Worm (Caenorhabditis elegans): ENCODE data around the gene Y57G11C.31.

The Y57G11C.31 gene

DNA sequence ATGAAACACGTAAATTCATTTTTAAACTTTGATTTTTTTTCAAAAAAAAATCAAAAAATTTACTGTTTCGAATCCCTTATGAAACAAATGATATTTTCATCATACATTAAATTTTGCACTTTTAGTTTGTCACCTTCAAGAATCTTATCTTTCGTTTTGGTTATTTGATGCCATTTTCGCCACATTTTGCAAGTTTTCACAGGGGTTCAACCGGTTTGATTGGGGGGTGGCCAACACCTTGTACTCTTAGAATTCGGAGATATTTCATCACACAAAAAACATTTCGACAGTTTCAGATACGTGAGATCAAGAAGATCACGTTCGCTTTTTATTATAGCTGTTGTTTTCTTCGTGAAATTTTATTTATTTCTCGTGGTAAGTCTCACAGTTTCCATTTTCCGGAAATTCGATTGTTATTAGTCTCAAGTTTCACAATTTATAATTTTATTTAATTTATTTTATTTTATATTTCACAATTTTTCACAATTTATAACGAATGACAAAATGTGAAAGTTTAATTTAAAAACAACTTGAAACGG lies at the start of gene Y57G11C.31:
Y57G11C.31 (plus strand) TSS at position 276 of the 539 bp plus-strand sequence.
- TF ChIP-seq unc-62 (GFP tag; optimal IDR thresholded peaks at IDR 0.05): no peak

DNA sequence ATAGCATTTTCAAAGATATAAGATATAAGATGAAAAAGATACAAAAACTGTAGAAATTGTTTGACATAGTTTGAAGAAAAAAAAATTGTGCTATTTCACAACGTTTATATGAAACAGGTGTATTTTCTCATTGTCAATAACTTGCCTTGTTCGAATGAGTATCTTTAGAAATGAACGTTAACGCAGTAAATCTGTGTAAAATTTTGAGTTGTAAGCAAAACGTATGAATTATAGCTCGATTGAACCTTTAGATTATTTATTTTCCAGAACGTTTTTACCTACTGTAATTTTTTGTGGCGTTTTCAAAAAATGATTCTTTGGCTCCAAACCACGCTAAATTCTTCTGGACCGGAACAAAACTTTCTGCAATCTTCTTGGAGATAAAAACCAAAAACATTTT lies 45.4 kb upstream of the Y57G11C.31 start:
- no peak for TF ChIP-seq unc-62 (GFP tag; optimal IDR thresholded peaks at IDR 0.05)

DNA sequence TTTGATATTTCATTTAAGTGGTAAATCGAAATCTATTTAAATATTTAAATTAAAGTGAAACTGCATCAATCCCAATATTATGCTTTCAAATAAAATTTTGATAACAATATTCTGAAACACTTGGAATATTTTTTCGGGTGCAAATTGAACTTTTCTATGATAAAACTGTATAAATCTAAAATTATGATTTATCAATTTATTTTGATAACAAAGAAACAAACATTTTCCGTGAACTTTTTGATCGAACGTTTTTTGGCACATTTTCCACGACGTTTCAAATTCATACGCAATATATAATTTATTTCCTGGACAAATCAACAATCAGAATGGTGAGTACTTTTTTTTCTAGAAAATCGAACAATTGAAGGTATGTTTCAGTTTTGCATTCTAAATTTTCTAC lies 44.4 kb upstream of the Y57G11C.31 start, which contains the start of gene irld-4:
irld-4 (plus strand) TSS at position 301 of the 400 bp plus-strand sequence.
- TF ChIP-seq unc-62 (GFP tag; optimal IDR thresholded peaks at IDR 0.05): no peak

DNA sequence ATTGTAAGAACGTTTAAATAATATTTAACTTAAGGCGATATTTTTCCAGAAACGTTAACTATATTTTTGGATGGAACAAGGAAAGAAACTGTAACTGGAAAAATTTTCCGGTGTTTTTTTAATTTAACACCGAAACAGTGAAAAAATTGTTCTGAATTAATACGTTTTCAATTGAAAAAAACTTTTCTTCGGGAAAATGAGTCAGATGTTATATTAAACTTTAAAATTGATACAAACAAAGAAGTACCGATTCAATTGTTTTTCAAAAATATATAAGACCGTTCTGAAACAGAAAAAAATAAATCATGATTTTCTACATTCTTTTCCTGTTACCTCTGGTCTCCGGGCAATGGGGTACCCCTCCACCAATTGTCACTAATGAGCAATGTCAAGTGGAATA lies 42.3 kb upstream of the Y57G11C.31 start, which contains the start of gene ule-2:
ule-2 (plus strand) TSS at position 301 of the 400 bp plus-strand sequence.
- TF ChIP-seq unc-62 (GFP tag; optimal IDR thresholded peaks at IDR 0.05): no peak

DNA sequence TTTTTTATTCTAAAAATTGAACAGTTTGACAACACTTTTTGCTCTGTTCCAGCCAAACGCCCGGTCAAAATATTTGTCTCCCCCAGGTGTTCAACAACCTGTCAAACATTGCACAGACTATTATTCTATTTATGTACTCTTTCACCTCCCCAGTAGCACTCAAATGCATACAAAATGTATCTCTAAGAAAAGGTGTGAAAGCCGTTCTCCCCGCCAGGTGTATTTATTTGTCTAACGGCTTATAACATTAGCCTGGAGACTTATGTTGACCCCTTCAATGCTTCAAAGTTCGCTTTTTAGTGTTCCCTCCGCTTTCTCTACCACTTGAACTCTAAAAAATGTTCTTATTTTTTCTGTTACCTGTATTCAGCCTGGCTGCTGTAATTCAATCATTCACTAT lies 39.8 kb upstream of the Y57G11C.31 start, which contains the start of gene srlf-27:
srlf-27 (plus strand) TSS at position 301 of the 400 bp plus-strand sequence.
- no peak for TF ChIP-seq unc-62 (GFP tag; optimal IDR thresholded peaks at IDR 0.05)

DNA sequence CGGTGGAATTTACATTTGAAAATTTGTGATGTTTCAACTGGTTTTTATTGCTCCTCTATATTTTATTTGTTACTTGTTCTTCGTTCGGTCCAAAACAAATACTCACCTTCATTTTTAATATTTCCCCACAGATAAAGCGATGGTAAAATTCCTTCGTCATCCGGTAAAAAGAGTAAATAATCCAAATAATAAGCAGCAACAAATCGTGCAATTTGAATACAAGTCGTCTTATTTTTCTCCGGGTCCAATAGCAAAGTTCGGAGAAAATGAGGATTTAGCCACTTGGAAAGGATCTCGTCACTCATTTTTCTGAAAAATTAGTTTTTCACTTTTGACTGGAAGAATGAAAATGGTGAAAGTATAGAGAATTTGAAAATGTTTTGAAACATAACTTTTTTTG lies 24.1 kb upstream of the Y57G11C.31 start, which contains the start of gene talp-3:
talp-3 (minus strand) TSS at position 315 of the 400 bp plus-strand sequence.
- no peak for TF ChIP-seq unc-62 (GFP tag; optimal IDR thresholded peaks at IDR 0.05)

DNA sequence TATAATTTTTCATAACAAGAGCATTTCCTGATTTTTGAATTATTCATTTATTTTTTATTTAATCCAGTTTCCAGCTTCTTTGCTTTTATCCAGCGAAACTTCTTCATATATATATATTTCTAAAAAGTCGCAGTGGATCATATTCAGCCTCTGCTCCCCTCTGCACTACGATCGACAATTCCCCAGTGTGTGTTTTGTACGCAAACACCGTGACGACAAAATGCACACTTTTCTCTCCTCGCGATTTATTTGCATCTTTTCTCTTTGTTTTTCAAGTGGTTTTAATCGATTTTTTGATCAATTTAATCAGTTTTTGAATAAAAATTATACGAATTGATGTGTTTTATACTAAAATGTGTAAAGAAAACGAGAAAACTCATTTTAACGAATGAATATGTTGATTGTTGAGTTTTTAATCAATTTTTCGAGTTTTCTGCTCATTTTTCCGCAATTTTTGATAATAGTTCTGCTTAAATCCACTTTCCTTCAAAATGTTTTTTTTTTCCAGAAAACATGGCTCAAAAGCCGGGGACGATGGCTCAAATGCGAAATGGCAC lies 20.5 kb upstream of the Y57G11C.31 start, which contains the start of gene Y57G11C.33:
Y57G11C.33 (plus strand) TSS at position 507 of the 557 bp plus-strand sequence.
- no peak for TF ChIP-seq unc-62 (GFP tag; optimal IDR thresholded peaks at IDR 0.05)

DNA sequence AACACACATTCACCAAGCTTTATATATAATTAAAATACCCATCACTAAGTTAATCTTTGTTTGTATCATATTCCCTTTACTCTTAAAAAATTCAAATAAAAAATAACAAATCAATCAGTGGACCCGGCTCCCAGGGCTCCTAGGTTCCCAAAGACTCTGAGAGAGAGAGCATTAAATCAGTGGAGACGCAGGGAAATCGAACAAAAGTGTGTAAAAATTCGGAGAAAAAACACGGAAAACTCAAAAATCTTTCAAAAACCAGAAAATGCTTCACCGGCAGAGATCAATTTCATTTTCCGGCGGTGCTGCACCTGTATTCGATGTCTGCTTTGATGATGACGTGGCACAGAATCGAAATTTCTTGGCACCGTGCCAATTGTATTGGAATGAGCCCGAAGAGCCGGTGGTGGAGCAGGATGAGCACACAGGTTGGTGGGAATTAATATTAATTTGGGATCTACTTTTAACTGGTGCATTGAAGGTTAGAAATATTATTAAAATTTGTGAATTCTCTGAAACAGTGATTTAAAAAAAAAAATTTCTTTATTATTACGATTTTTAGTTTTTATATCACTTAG lies 19.0 kb upstream of the Y57G11C.31 start, which contains the start of gene anoh-2:
anoh-2 (plus strand) TSS at position 255 of the 578 bp plus-strand sequence.
- TF ChIP-seq unc-62 (GFP tag; optimal IDR thresholded peaks at IDR 0.05): no peak

DNA sequence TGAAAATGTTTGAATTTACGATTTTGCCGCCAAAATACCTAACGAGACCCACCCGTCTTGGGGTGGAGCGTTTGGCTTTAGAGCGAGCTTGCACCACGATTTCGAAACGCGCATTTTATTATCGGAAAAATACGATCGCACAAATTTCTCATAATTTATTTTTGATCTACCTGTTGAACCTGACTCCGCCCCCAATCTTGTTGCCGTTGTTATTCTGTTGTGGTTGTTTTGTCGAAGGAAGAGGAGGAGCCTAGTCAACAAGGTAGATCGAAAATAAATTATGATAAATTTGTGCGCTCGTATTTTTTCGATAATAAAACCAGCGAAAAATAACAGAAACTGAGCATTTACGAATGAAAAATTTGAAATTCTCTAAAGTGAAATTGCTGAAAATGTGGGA lies 18.2 kb upstream of the Y57G11C.31 start:
- no peak for TF ChIP-seq unc-62 (GFP tag; optimal IDR thresholded peaks at IDR 0.05)

DNA sequence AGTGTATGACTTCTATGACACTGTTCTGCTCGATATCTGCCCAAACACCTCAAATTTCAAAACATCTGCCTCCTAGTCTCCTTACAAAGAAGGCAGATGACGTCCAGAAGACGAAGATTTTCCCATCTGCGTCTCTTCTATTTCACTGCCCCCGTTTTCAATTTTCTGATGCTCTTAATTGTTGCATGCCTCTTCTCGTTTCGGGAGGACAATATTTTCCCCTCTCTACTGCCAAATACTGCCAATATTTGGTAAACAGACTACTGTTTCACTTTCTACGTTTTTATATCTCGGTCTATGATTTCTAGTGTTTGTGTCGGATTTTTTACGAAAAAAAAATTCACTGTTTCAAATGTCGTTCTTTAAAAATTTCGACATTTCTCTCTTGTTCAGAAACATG lies 15.8 kb upstream of the Y57G11C.31 start:
- TF ChIP-seq unc-62 (GFP tag; optimal IDR thresholded peaks at IDR 0.05): no peak

DNA sequence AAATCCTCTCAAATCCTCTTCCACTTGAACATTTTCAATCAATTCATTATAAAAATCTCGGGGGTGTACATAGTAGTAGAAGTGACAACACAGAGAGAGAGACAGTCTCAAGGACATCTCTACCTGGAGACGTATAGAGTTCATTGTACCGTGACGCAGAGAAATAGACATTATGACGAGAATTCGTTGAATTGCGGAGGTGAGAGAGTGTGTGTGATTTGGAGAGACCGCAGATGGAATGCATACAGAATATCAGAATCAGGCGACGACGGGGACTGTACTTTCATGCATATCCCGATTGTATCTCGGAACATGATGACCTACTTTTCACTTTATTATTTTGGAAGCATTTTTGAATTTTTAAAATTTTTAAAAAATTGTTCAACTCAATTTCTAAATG lies 1.4 kb upstream of the Y57G11C.31 start:
- no peak for TF ChIP-seq unc-62 (GFP tag; optimal IDR thresholded peaks at IDR 0.05)

DNA sequence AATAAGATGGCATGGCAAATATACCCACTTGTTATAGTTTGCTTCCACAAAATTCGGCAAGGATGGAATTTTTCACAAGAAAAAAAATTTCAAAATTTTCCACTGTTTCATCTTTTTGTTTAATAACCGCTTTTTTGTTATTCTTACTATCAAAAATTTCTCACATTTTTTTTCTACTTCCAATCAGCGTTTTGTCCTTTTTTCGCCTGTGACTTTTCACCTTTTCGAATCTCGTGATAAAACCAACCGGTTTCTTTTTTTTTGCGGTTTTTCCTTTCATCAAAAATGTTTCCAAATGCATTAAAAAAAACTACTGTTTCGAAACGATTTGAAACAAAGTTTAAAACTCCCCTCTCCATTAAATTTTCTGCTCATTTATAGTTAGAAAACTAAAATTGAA lies 1.9 kb downstream of the Y57G11C.31 start:
- no peak for TF ChIP-seq unc-62 (GFP tag; optimal IDR thresholded peaks at IDR 0.05)

DNA sequence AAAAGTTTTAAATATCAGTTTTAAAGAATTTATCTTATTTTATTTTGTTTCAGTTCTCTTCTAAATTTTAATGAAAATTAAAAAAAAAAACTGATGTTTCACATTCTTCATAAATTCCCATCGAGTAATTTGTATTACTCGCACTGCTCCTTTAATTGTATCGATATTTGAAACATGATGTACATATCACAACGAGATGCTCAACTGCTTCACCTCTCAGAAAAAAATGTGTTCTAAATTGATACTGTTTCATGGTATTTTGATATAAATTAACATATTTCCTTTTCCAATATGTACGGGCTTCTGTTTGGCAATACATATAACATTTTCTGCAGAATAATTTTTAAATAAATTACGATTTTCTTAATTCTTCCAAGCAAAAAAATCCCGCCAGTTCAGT lies 10.5 kb downstream of the Y57G11C.31 start:
- TF ChIP-seq unc-62 (GFP tag; optimal IDR thresholded peaks at IDR 0.05): no peak

DNA sequence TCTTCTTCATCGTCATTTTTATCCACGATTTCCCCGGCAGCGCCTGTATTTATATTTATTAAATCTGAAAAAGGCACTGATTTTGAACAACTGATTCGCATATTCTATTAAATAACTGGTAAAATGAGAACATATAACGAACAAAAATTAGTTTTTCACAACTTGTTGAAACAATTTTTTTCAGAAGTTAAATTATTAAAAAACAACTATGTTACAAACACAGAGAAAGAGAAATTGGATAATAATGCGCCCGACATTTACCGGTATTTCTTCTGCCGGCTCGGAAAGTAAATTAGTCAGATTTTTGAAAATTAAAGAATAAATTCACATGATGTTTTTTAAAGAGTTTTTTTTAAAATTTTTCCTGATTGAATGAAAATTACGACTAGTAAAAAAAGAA lies 22.7 kb downstream of the Y57G11C.31 start, which contains the start of gene haf-8:
haf-8 (minus strand) TSS at position 101 of the 400 bp plus-strand sequence.
- no peak for TF ChIP-seq unc-62 (GFP tag; optimal IDR thresholded peaks at IDR 0.05)

DNA sequence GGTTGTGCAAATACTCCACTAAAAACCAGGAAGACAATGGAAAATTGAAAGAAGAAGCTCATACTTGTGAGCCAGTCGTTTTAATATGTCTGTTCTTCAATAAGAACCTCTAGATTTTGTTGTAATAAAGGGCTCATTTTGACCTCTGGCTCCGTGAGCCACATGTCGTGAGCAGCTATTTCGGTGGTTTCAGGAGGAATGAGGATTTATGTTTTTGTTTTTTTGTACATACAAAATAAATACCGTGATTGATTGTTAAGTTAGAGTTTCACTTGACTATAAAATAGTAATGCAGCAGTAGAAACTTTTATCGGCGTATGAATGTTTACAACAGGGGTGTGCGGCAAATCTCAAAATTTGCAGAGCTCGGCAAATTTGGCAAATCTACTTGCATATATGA lies 27.0 kb downstream of the Y57G11C.31 start, which contains the start of gene Y57G11C.40:
Y57G11C.40 (minus strand) TSS at position 101 of the 400 bp plus-strand sequence.
- TF ChIP-seq unc-62 (GFP tag; optimal IDR thresholded peaks at IDR 0.05): no peak

DNA sequence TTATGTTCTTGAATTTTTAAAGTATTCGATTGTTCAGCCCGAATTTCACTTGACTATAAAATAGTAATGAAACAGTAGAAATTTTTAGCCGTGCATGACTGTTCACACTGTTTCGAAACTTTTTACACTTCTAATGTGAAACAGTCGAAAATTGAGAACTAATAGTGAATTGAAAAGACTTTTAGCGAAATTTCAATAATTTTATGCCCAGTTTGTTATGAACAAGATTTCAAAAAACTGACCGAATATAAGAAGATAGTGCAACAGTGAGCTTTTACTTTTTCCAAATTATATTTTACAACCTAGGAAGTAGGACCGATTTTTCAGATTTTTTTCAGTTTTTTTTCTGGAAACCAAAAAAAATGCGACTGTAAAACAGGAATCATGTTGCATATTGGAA lies 27.8 kb downstream of the Y57G11C.31 start:
- no peak for TF ChIP-seq unc-62 (GFP tag; optimal IDR thresholded peaks at IDR 0.05)

DNA sequence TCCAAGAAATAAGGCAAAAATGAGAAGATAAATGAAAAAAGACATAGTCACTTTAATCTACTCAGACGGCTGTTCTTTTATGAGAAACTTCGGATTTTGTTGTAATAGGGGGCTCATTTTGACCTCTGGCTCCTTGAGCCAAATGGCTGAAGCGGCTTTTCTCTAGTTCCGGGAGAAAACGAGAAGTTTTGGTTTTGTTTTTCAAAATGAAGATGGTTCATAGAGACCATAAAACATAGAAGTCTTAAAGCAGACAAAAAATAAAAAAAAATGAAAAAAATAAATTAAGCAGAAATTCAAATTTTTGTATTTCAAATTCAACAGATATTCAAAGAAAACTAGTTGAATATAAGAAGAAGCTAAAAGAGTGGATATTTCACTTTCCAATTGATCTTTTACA lies 29.1 kb downstream of the Y57G11C.31 start, which contains the start of gene Y57G11C.41:
Y57G11C.41 (minus strand) TSS at position 101 of the 400 bp plus-strand sequence.
- no peak for TF ChIP-seq unc-62 (GFP tag; optimal IDR thresholded peaks at IDR 0.05)

All from whole organism, dauer.